Worm (Caenorhabditis elegans): Measurements from ENCODE around the gene F46B6.4.

- TF ChIP-seq akir-1 (GFP tag; optimal IDR thresholded peaks at IDR 0.05) (no peak), xnd-1 (tag; optimal IDR thresholded peaks at IDR 0.05) (no peak), nhr-179 (tag; optimal IDR thresholded peaks at IDR 0.05) (no peak), F52B5.7 (tag; optimal IDR thresholded peaks at IDR 0.05) (no peak), F57C9.4 (tag; optimal IDR thresholded peaks at IDR 0.05) (no peak), mcd-1 (GFP tag; IDR thresholded peaks at IDR 0.05) (no peak), snpc-4 (GFP tag; optimal IDR thresholded peaks at IDR 0.05) (no peak), snpc-4 (tag; optimal IDR thresholded peaks at IDR 0.05) (no peak), ama-1 (optimal IDR thresholded peaks at IDR 0.05) (no peak), ama-1 (GFP tag; optimal IDR thresholded peaks at IDR 0.05) (no peak), F23B12.7 (tag; optimal IDR thresholded peaks at IDR 0.05; ENCODE audit: insufficient read depth) (no peak), tbx-9 (tag; optimal IDR thresholded peaks at IDR 0.05; ENCODE audit: borderline replicate concordance) (no peak), him-1 (tag; optimal IDR thresholded peaks at IDR 0.05) (no peak), ztf-3 (GFP tag; optimal IDR thresholded peaks at IDR 0.05) (no peak), egrh-3 (GFP tag; IDR thresholded peaks at IDR 0.05) (no peak), let-607 (tag; optimal IDR thresholded peaks at IDR 0.05) (no peak)
Observed at ce11 chrV:9755725-9756124, 23.6 kb downstream of the F46B6.4 start, which contains the start of gene F58E6.8.
